Worm (Caenorhabditis elegans): ENCODE data around the gene cku-80.
"Not testable (repeated sequence)": the region's sequence is repeated elsewhere in the genome, so short reads cannot be mapped to it uniquely, and the experiment has no call there.

DNA sequence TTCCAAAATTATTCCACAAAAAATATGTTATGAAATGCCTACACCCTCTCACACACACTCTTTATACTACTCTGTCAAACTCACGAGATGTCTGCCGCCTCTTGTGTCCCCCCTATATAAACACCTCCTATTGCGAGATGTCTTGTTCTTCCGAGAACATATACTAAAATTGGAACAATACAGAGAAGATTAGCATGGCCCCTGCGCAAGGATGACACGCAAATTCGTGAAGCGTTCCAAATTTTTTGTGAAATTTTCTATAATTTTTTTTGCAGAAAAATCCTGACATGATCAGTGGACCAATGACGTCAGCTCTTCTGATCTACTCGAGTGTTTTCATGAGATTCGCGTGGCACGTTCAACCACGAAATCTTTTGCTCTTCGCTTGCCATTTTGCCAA lies 5.6 kb upstream of the cku-80 start:
- peak; percentile 77 for TF ChIP-seq ztf-23 (GFP tag; IDR thresholded peaks at IDR 0.05)
- peak; percentile 84 for TF ChIP-seq flt-1 (GFP tag; IDR thresholded peaks at IDR 0.05)
- TF ChIP-seq cog-1 (tag; optimal IDR thresholded peaks at IDR 0.05), result not testable (repeated sequence)
